Fruit fly (Drosophila melanogaster) whole organism, embryonic: ENCODE results near the gene AcCoAS.

Source experiments
- Adf1 ChIP-seq: fragments of 200-800 bp; sonication (Bioruptor generic); IDR thresholded peaks from 2 replicates; pipeline ENCODE4 v1.3.6; 2022; ENCODE audit warnings: missing biosample characterization, missing genetic modification characterization
- Bgb ChIP-seq: fragments of 200-800 bp; sonication (Bioruptor generic); IDR thresholded peaks from 2 replicates; pipeline ENCODE4 v1.3.6; 2022; ENCODE audit warnings: missing biosample characterization, missing genetic modification characterization; ENCODE audit not compliant: partially characterized antibody
- CG10959 ChIP-seq: fragments of 200-800 bp; sonication (Bioruptor generic); IDR thresholded peaks from 2 replicates; pipeline ENCODE4 v1.3.6; 2022; ENCODE audit warnings: missing biosample characterization, missing genetic modification characterization
- CG10979 ChIP-seq: fragments of 200-800 bp; sonication (Bioruptor generic); optimal IDR thresholded peaks from 2 replicates; lab custom pipeline; 2018; ENCODE audit warnings: missing biosample characterization, mild to moderate bottlenecking, missing genetic modification characterization, moderate library complexity
- CG11723 ChIP-seq: fragments of 200-800 bp; sonication (Bioruptor generic); optimal IDR thresholded peaks from 2 replicates; lab custom pipeline; 2017; ENCODE audit warnings: missing biosample characterization, mild to moderate bottlenecking, missing genetic modification characterization
- CG12769 ChIP-seq: fragments of 200-800 bp; sonication (Bioruptor generic); optimal IDR thresholded peaks from 2 replicates; lab custom pipeline; 2019; ENCODE audit warnings: missing biosample characterization, mild to moderate bottlenecking, missing genetic modification characterization, moderate library complexity
- CG13424 ChIP-seq: fragments of 200-800 bp; sonication (Bioruptor generic); optimal IDR thresholded peaks from 2 replicates; lab custom pipeline; 2019; ENCODE audit warnings: missing biosample characterization, mild to moderate bottlenecking, missing genetic modification characterization, moderate library complexity
- CG13624 ChIP-seq: fragments of 200-800 bp; sonication (Bioruptor generic); optimal IDR thresholded peaks from 2 replicates; lab custom pipeline; 2016; ENCODE audit warnings: missing biosample characterization, missing genetic modification characterization
- CG13775 ChIP-seq: fragments of 200-800 bp; sonication (Bioruptor generic); optimal IDR thresholded peaks from 3 replicates; lab custom pipeline; 2017; ENCODE audit warnings: missing biosample characterization, mild to moderate bottlenecking, missing genetic modification characterization
- CG14014 ChIP-seq: fragments of 200-800 bp; sonication (Bioruptor generic); IDR thresholded peaks from 2 replicates; pipeline ENCODE4 v1.3.6; 2022; ENCODE audit warnings: missing biosample characterization, missing genetic modification characterization
- CG15073 ChIP-seq: fragments of 200-800 bp; sonication (Bioruptor generic); optimal IDR thresholded peaks from 2 replicates; lab custom pipeline; 2016; ENCODE audit warnings: missing biosample characterization, missing genetic modification characterization
- CG17829 ChIP-seq: fragments of 200-800 bp; optimal IDR thresholded peaks from 2 replicates; lab custom pipeline; 2019; ENCODE audit warnings: missing biosample characterization, mild to moderate bottlenecking, missing genetic modification characterization, moderate library complexity
- CG17912 ChIP-seq: fragments of 200-800 bp; sonication (Bioruptor generic); optimal IDR thresholded peaks from 2 replicates; lab custom pipeline; 2018; ENCODE audit warnings: missing biosample characterization, mild to moderate bottlenecking, missing genetic modification characterization
- CG18476 ChIP-seq: fragments of 200-800 bp; sonication (Bioruptor generic); optimal IDR thresholded peaks from 2 replicates; lab custom pipeline; 2016; ENCODE audit warnings: missing biosample characterization, mild to moderate bottlenecking, missing genetic modification characterization
- CG18599 ChIP-seq: fragments of 200-800 bp; sonication (Bioruptor generic); optimal IDR thresholded peaks from 3 replicates; lab custom pipeline; 2017; ENCODE audit warnings: missing biosample characterization, missing genetic modification characterization, mild to moderate bottlenecking, moderate library complexity, missing genetic modification reagents
- CG2889 ChIP-seq: fragments of 200-800 bp; sonication (Bioruptor generic); IDR thresholded peaks from 3 replicates; pipeline ENCODE4 v1.3.6; 2022; ENCODE audit warnings: missing biosample characterization, missing genetic modification characterization
- CG30403 ChIP-seq: fragments of 200-800 bp; sonication (Bioruptor generic); optimal IDR thresholded peaks from 3 replicates; lab custom pipeline; 2016; ENCODE audit warnings: missing biosample characterization, missing genetic modification characterization
- CG32532 ChIP-seq: fragments of 200-800 bp; sonication (Bioruptor generic); IDR thresholded peaks from 2 replicates; pipeline ENCODE4 v1.3.6; 2022; ENCODE audit warnings: missing biosample characterization, missing genetic modification characterization
- CG32772 ChIP-seq: fragments of 200-800 bp; sonication (Bioruptor generic); IDR thresholded peaks from 2 replicates; pipeline ENCODE4 v1.3.6; 2022; ENCODE audit warnings: missing biosample characterization, missing genetic modification characterization
- CG3281 ChIP-seq: fragments of 200-800 bp; sonication (Bioruptor generic); optimal IDR thresholded peaks from 3 replicates; lab custom pipeline; 2017; ENCODE audit warnings: missing biosample characterization, mild to moderate bottlenecking, missing genetic modification characterization
- CG3847 ChIP-seq: fragments of 200-800 bp; sonication (Bioruptor generic); IDR thresholded peaks from 2 replicates; pipeline ENCODE4 v1.3.6; 2022; ENCODE audit warnings: missing biosample characterization, missing genetic modification characterization
- CG4424 ChIP-seq: fragments of 200-800 bp; sonication (Bioruptor generic); optimal IDR thresholded peaks from 3 replicates; lab custom pipeline; 2016; ENCODE audit warnings: missing biosample characterization, missing genetic modification characterization
- CG5245 ChIP-seq: fragments of 200-800 bp; sonication (Bioruptor generic); optimal IDR thresholded peaks from 3 replicates; lab custom pipeline; 2016; ENCODE audit warnings: missing biosample characterization, missing genetic modification characterization
- CG7963 ChIP-seq: fragments of 200-800 bp; sonication (Bioruptor generic); IDR thresholded peaks from 3 replicates; pipeline ENCODE4 v1.3.6; 2022; ENCODE audit warnings: missing biosample characterization, missing genetic modification characterization; ENCODE audit not compliant: partially characterized antibody
- D19B ChIP-seq: fragments of 200-800 bp; sonication (Bioruptor generic); optimal IDR thresholded peaks from 2 replicates; lab custom pipeline; 2017; ENCODE audit warnings: missing biosample characterization, mild to moderate bottlenecking, missing genetic modification characterization
- Ets65A ChIP-seq: fragments of 200-800 bp; sonication (Bioruptor generic); peaks from one replicate; lab custom pipeline; 2016; ENCODE audit warnings: missing biosample characterization, missing genetic modification characterization
- Fer1 ChIP-seq: fragments of 200-800 bp; sonication (Bioruptor generic); optimal IDR thresholded peaks from 2 replicates; lab custom pipeline; 2017; ENCODE audit warnings: missing biosample characterization, mild to moderate bottlenecking, missing genetic modification characterization
- HHEX ChIP-seq: fragments of 200-800 bp; sonication (Bioruptor generic); optimal IDR thresholded peaks from 3 replicates; lab custom pipeline; 2017; ENCODE audit warnings: missing biosample characterization, mild to moderate bottlenecking, missing genetic modification characterization, missing genetic modification reagents
- HLH4C ChIP-seq: fragments of 200-800 bp; sonication (Bioruptor generic); IDR thresholded peaks from 3 replicates; pipeline ENCODE4 v1.3.6; 2022; ENCODE audit warnings: missing biosample characterization, missing genetic modification characterization; ENCODE audit not compliant: partially characterized antibody
- Hmx ChIP-seq: fragments of 200-800 bp; sonication (Bioruptor generic); optimal IDR thresholded peaks from 2 replicates; lab custom pipeline; 2016; ENCODE audit warnings: missing biosample characterization, missing genetic modification characterization
- Lhr ChIP-seq: fragments of 200-800 bp; sonication (Bioruptor generic); optimal IDR thresholded peaks from 3 replicates; lab custom pipeline; 2017; ENCODE audit warnings: mild to moderate bottlenecking, missing biosample characterization, missing genetic modification reagents, missing genetic modification characterization
- Med ChIP-seq: fragments of 200-800 bp; sonication (Bioruptor generic); peaks from one replicate; lab custom pipeline; 2016; ENCODE audit warnings: missing biosample characterization, missing genetic modification characterization, mild to moderate bottlenecking, inconsistent platforms, moderate library complexity
- Opbp ChIP-seq: fragments of 200-800 bp; sonication (Bioruptor generic); IDR thresholded peaks from 3 replicates; pipeline ENCODE4 v1.3.6; 2022; ENCODE audit warnings: missing biosample characterization, missing genetic modification characterization; ENCODE audit not compliant: partially characterized antibody
- Rx ChIP-seq: fragments of 200-800 bp; sonication (Bioruptor generic); IDR thresholded peaks from 2 replicates; pipeline ENCODE4 v1.3.6; 2022; ENCODE audit warnings: missing biosample characterization, missing genetic modification characterization
- Scr ChIP-seq: fragments of 200-800 bp; sonication (Bioruptor generic); IDR thresholded peaks from 2 replicates; pipeline ENCODE4 v1.3.6; 2022; ENCODE audit warnings: missing biosample characterization, missing genetic modification characterization; ENCODE audit not compliant: partially characterized antibody
- Sox102F ChIP-seq: fragments of 200-800 bp; sonication (Bioruptor generic); optimal IDR thresholded peaks from 2 replicates; lab custom pipeline; 2018; ENCODE audit warnings: missing biosample characterization, mild to moderate bottlenecking, missing genetic modification characterization, moderate library complexity
- az2 ChIP-seq: fragments of 200-800 bp; sonication (Bioruptor generic); optimal IDR thresholded peaks from 3 replicates; lab custom pipeline; 2016; ENCODE audit warnings: missing biosample characterization, missing genetic modification characterization
- bbx ChIP-seq: fragments of 200-800 bp; sonication (Bioruptor generic); IDR thresholded peaks from 2 replicates; pipeline ENCODE4 v1.3.6; 2022; ENCODE audit warnings: missing biosample characterization, missing genetic modification characterization; ENCODE audit not compliant: partially characterized antibody
- cwo ChIP-seq: fragments of 200-800 bp; sonication (Bioruptor generic); optimal IDR thresholded peaks from 3 replicates; lab custom pipeline; 2017; ENCODE audit warnings: missing biosample characterization, missing genetic modification characterization, mild to moderate bottlenecking, moderate library complexity, missing genetic modification reagents
- fu2 ChIP-seq: fragments of 200-800 bp; sonication (Bioruptor generic); optimal IDR thresholded peaks from 2 replicates; lab custom pipeline; 2016; ENCODE audit warnings: missing biosample characterization, missing genetic modification characterization
- nerfin-2 ChIP-seq: fragments of 200-800 bp; sonication (Bioruptor generic); IDR thresholded peaks from 2 replicates; pipeline ENCODE4 v1.3.6; 2022; ENCODE audit warnings: missing biosample characterization, missing genetic modification characterization; ENCODE audit not compliant: partially characterized antibody
- psq ChIP-seq: fragments of 200-800 bp; sonication (Bioruptor generic); optimal IDR thresholded peaks from 2 replicates; lab custom pipeline; 2017; ENCODE audit warnings: missing biosample characterization, missing genetic modification characterization
- ranshi ChIP-seq: fragments of 200-800 bp; sonication (Bioruptor generic); IDR thresholded peaks from 2 replicates; pipeline ENCODE4 v1.3.6; 2022; ENCODE audit warnings: missing biosample characterization, missing genetic modification characterization
- row ChIP-seq: fragments of 200-800 bp; sonication (Bioruptor generic); IDR thresholded peaks from 3 replicates; pipeline ENCODE4 v1.3.6; 2022; ENCODE audit warnings: missing biosample characterization, missing genetic modification characterization
- sd ChIP-seq: fragments of 200-800 bp; sonication (Bioruptor generic); optimal IDR thresholded peaks from 3 replicates; lab custom pipeline; 2018; ENCODE audit warnings: missing biosample characterization, mild to moderate bottlenecking, missing genetic modification characterization, moderate library complexity
- sqz ChIP-seq: fragments of 200-800 bp; sonication (Bioruptor generic); optimal IDR thresholded peaks from 3 replicates; lab custom pipeline; 2018; ENCODE audit warnings: missing biosample characterization, mild to moderate bottlenecking, missing genetic modification characterization
- tna ChIP-seq: fragments of 200-800 bp; sonication (Bioruptor generic); IDR thresholded peaks from 2 replicates; pipeline ENCODE4 v1.3.6; 2022; ENCODE audit warnings: missing biosample characterization, missing genetic modification characterization; ENCODE audit not compliant: partially characterized antibody
- unpg ChIP-seq: fragments of 200-800 bp; sonication (Bioruptor generic); optimal IDR thresholded peaks from 3 replicates; lab custom pipeline; 2018; ENCODE audit warnings: missing biosample characterization, mild to moderate bottlenecking, missing genetic modification characterization, moderate library complexity
- vfl ChIP-seq: fragments of 200-800 bp; sonication (Bioruptor generic); optimal IDR thresholded peaks from 2 replicates; lab custom pipeline; 2016; ENCODE audit warnings: missing biosample characterization, missing genetic modification characterization

The AcCoAS gene

dm6 chr3L:21242958-21243357 lies 37.1 kb downstream of the AcCoAS start:
- no peak for TF ChIP-seq fu2 (GFP tag; lab: Kevin White, UChicago)
- TF ChIP-seq Bgb (GFP tag; lab: Robert Waterston, UW): peak; percentile 38; the same call in 1 of the 2 replicates
- peak; percentile 33; the same call in 1 of the 2 replicates for TF ChIP-seq nerfin-2 (GFP tag; lab: Robert Waterston, UW)
- peak; percentile 55; the same call in 1 of the 2 replicates for TF ChIP-seq tna (GFP tag; lab: Robert Waterston, UW)
- TF ChIP-seq Ets65A: peak; percentile 93
- TF ChIP-seq bbx (GFP tag; lab: Robert Waterston, UW): peak; percentile 34
- peak; percentile 10 for TF ChIP-seq Med
- no peak for TF ChIP-seq CG32772 (GFP tag; lab: Robert Waterston, UW)
- TF ChIP-seq Opbp: 0 out of 3 replicates have a peak, but pooled peaks have one; percentile 25
- TF ChIP-seq ranshi: no peak
- TF ChIP-seq sd (tag; lab: Kevin White, UChicago): no peak
- TF ChIP-seq CG18476: no peak
- TF ChIP-seq CG7963 (GFP tag; lab: Robert Waterston, UW): 0 out of 3 replicates have a peak, but pooled peaks have one; percentile 38
- TF ChIP-seq Adf1 (GFP tag; lab: Robert Waterston, UW): no peak
- TF ChIP-seq HLH4C (GFP tag; lab: Robert Waterston, UW): peak; percentile 65
- TF ChIP-seq sqz (GFP tag; lab: Kevin White, UChicago): no peak
- TF ChIP-seq CG10959: no peak
- TF ChIP-seq Scr: 0 out of 2 replicates have a peak, but pooled peaks have one; percentile 16

dm6 chr3L:21241447-21241983 lies 38.5 kb downstream of the AcCoAS start:
- TF ChIP-seq Hmx: no peak
- TF ChIP-seq CG18599 (GFP tag; lab: Kevin White, UChicago): peak; percentile 28
- TF ChIP-seq row: peak; percentile 42; the same call in 2 of the 3 replicates
- TF ChIP-seq psq (GFP tag; lab: Kevin White, UChicago): no peak
- no peak for TF ChIP-seq HHEX
- TF ChIP-seq CG17912: no peak
- no peak for TF ChIP-seq az2 (GFP tag; lab: Kevin White, UChicago)
- no peak for TF ChIP-seq Lhr (GFP tag; lab: Kevin White, UChicago)
- no peak for TF ChIP-seq Rx (GFP tag; lab: Robert Waterston, UW)
- peak; percentile 22 for TF ChIP-seq CG30403
- TF ChIP-seq unpg (GFP tag; lab: Kevin White, UChicago): peak; percentile 9
- TF ChIP-seq vfl (GFP tag; lab: Kevin White, UChicago): no peak
- TF ChIP-seq CG12769 (tag; lab: Kevin White, UChicago): peak; percentile 47
- no peak for TF ChIP-seq CG14014 (GFP tag; lab: Robert Waterston, UW)
- TF ChIP-seq CG13775 (GFP tag; lab: Kevin White, UChicago): no peak
- no peak for TF ChIP-seq cwo (GFP tag; lab: Kevin White, UChicago)
- TF ChIP-seq CG32532 (GFP tag; lab: Robert Waterston, UW): no peak
- TF ChIP-seq CG5245 (GFP tag; lab: Kevin White, UChicago): no peak
- TF ChIP-seq CG10979: no peak
- TF ChIP-seq CG13424 (tag; lab: Kevin White, UChicago): peak; percentile 29
- TF ChIP-seq Fer1 (GFP tag; lab: Kevin White, UChicago): peak; percentile 25
- peak; percentile 18 for TF ChIP-seq CG13624 (GFP tag; lab: Kevin White, UChicago)
- TF ChIP-seq CG2889 (GFP tag; lab: Robert Waterston, UW): no peak
- peak; percentile 1 for TF ChIP-seq Sox102F (GFP tag; lab: Kevin White, UChicago)
- no peak for TF ChIP-seq CG3847 (GFP tag; lab: Robert Waterston, UW)
- TF ChIP-seq CG3281: peak; percentile 17
- TF ChIP-seq CG4424 (GFP tag; lab: Kevin White, UChicago): no peak
- TF ChIP-seq D19B (GFP tag; lab: Kevin White, UChicago): peak; percentile 48
- no peak for TF ChIP-seq CG15073 (GFP tag; lab: Kevin White, UChicago)
- no peak for TF ChIP-seq CG17829 (tag; lab: Kevin White, UChicago)
- no peak for TF ChIP-seq CG11723 (GFP tag; lab: Kevin White, UChicago)
